Worm (Caenorhabditis elegans) whole organism, L4 larva: ENCODE data around the gene lin-36.

Source experiments
- dmd-9 ChIP-seq: fragments of 200-800 bp; sonication (Bioruptor generic); IDR thresholded peaks from 2 replicates; pipeline ENCODE4 v1.3.6; 2022; ENCODE audit warnings: missing genetic modification reagents, missing genetic modification characterization, missing compliant biosample characterization
- dve-1 ChIP-seq: sonication (generic microtip); optimal IDR thresholded peaks from 2 replicates; lab custom pipeline; 2017; ENCODE audit warnings: antibody characterized with exemption, mild to moderate bottlenecking, missing genetic modification characterization, missing compliant biosample characterization; ENCODE audit not compliant: insufficient read depth

DNA sequence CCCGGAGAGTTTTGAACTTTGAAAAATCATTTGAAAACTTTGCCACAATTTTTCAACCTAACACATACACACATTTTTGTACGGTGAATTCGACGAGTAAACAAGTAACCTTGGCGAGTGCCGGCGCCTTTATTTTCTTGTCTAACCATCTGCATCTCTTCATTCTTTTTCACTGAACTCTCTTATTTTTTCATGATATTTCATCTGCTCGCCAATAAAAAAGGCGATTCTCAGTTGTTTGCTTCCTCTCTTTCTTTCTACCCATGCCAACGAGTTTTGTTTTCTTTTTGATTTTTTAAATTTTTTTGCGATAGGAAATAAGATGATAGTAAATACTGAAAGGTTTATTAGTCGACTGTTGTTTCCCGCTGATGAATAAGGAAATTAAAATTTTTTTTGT, 42.0 kb downstream of the lin-36 start:
- TF ChIP-seq dmd-9 (GFP tag; lab: Robert Waterston, UW) = no peak
- TF ChIP-seq dve-1 = peak; percentile 62
